Fruit fly (Drosophila melanogaster) whole organism, embryonic: ENCODE data around the gene osp.

ENCODE experiments used
- CG11456 ChIP-seq: fragments of 200-800 bp; sonication (Bioruptor generic); IDR thresholded peaks from 3 replicates; pipeline ENCODE4 v1.3.6; 2022; ENCODE audit warnings: missing biosample characterization, missing genetic modification characterization
- CG11696 ChIP-seq: fragments of 200-800 bp; sonication (Bioruptor generic); IDR thresholded peaks from 2 replicates; pipeline ENCODE4 v1.3.6; 2022; ENCODE audit warnings: missing biosample characterization, missing genetic modification characterization
- CG12219 ChIP-seq: fragments of 200-800 bp; sonication (Bioruptor generic); optimal IDR thresholded peaks from 3 replicates; lab custom pipeline; 2018; ENCODE audit warnings: missing biosample characterization, mild to moderate bottlenecking, missing genetic modification characterization
- CG13123 ChIP-seq: fragments of 200-800 bp; sonication (Bioruptor generic); optimal IDR thresholded peaks from 2 replicates; lab custom pipeline; 2016; ENCODE audit warnings: missing biosample characterization, missing genetic modification characterization
- CG13287 ChIP-seq: fragments of 200-800 bp; sonication (Bioruptor generic); IDR thresholded peaks from 2 replicates; pipeline ENCODE4 v1.3.6; 2022; ENCODE audit warnings: missing biosample characterization, missing genetic modification characterization; ENCODE audit not compliant: partially characterized antibody
- CG14441 ChIP-seq: fragments of 200-800 bp; sonication (Bioruptor generic); IDR thresholded peaks from 2 replicates; pipeline ENCODE4 v1.3.6; 2022; ENCODE audit warnings: missing biosample characterization, missing genetic modification characterization
- CG14860 ChIP-seq: fragments of 200-800 bp; sonication (Bioruptor generic); IDR thresholded peaks from 3 replicates; pipeline ENCODE4 v1.3.6; 2022; ENCODE audit warnings: missing biosample characterization, missing genetic modification characterization; ENCODE audit not compliant: partially characterized antibody
- CG15011 ChIP-seq: fragments of 200-800 bp; sonication (Bioruptor generic); optimal IDR thresholded peaks from 3 replicates; lab custom pipeline; 2018; ENCODE audit warnings: missing biosample characterization, mild to moderate bottlenecking, missing genetic modification characterization
- CG1603 ChIP-seq: fragments of 200-800 bp; sonication (Bioruptor generic); optimal IDR thresholded peaks from 2 replicates; lab custom pipeline; 2019; ENCODE audit warnings: missing biosample characterization, mild to moderate bottlenecking, missing genetic modification characterization, moderate library complexity
- CG17385 ChIP-seq: fragments of 200-800 bp; sonication (Bioruptor generic); optimal IDR thresholded peaks from 3 replicates; lab custom pipeline; 2018; ENCODE audit warnings: missing biosample characterization, mild to moderate bottlenecking, missing genetic modification characterization
- CG1792 ChIP-seq: fragments of 200-800 bp; sonication (Bioruptor generic); optimal IDR thresholded peaks from 2 replicates; lab custom pipeline; 2016; ENCODE audit warnings: missing biosample characterization, missing genetic modification characterization
- CG18262 ChIP-seq: fragments of 200-800 bp; optimal IDR thresholded peaks from 3 replicates; lab custom pipeline; 2019; ENCODE audit warnings: missing biosample characterization, mild to moderate bottlenecking, missing genetic modification characterization, moderate library complexity
- CG1832 ChIP-seq: fragments of 200-800 bp; sonication (Bioruptor generic); optimal IDR thresholded peaks from 2 replicates; lab custom pipeline; 2017; ENCODE audit warnings: missing biosample characterization, mild to moderate bottlenecking, missing genetic modification characterization, inconsistent platforms
- CG2129 ChIP-seq: fragments of 200-800 bp; sonication (Bioruptor generic); IDR thresholded peaks from 2 replicates; pipeline ENCODE4 v1.3.6; 2022; ENCODE audit warnings: missing biosample characterization, missing genetic modification characterization; ENCODE audit not compliant: partially characterized antibody
- CG2199 ChIP-seq: fragments of 200-800 bp; sonication (Bioruptor generic); IDR thresholded peaks from 3 replicates; pipeline ENCODE4 v1.3.6; 2022; ENCODE audit warnings: missing biosample characterization, missing genetic modification characterization
- CG33213 ChIP-seq: fragments of 200-800 bp; sonication (Bioruptor generic); optimal IDR thresholded peaks from 3 replicates; lab custom pipeline; 2016; ENCODE audit warnings: missing biosample characterization, missing genetic modification characterization
- CG4854 ChIP-seq: fragments of 200-800 bp; sonication (Bioruptor generic); optimal IDR thresholded peaks from 2 replicates; lab custom pipeline; 2016; ENCODE audit warnings: missing biosample characterization, missing genetic modification characterization, inconsistent platforms
- CG6813 ChIP-seq: fragments of 200-800 bp; sonication (Bioruptor generic); optimal IDR thresholded peaks from 2 replicates; lab custom pipeline; 2017; ENCODE audit warnings: missing biosample characterization, missing genetic modification characterization, mild to moderate bottlenecking, moderate library complexity, missing genetic modification reagents
- CG7357 ChIP-seq: fragments of 200-800 bp; sonication (Bioruptor generic); IDR thresholded peaks from 3 replicates; pipeline ENCODE4 v1.3.6; 2022; ENCODE audit warnings: missing biosample characterization, missing genetic modification characterization
- CG7928 ChIP-seq: fragments of 200-800 bp; sonication (Bioruptor generic); optimal IDR thresholded peaks from 2 replicates; lab custom pipeline; 2017; ENCODE audit warnings: missing biosample characterization, mild to moderate bottlenecking, missing genetic modification characterization
- Hey ChIP-seq: fragments of 200-800 bp; sonication (Bioruptor generic); optimal IDR thresholded peaks from 3 replicates; lab custom pipeline; 2018; ENCODE audit warnings: missing biosample characterization, mild to moderate bottlenecking, missing genetic modification characterization
- HmgD ChIP-seq: fragments of 200-800 bp; sonication (Bioruptor generic); optimal IDR thresholded peaks from 3 replicates; lab custom pipeline; 2016; ENCODE audit warnings: missing biosample characterization, missing genetic modification characterization
- Kr ChIP-seq: fragments of 200-800 bp; sonication (Bioruptor generic); optimal IDR thresholded peaks from 2 replicates; lab custom pipeline; 2017; ENCODE audit warnings: missing biosample characterization, mild to moderate bottlenecking, missing genetic modification characterization
- Meics ChIP-seq: fragments of 200-800 bp; sonication (Bioruptor generic); optimal IDR thresholded peaks from 2 replicates; lab custom pipeline; 2017; ENCODE audit warnings: missing biosample characterization, mild to moderate bottlenecking, missing genetic modification characterization
- NC2β ChIP-seq: fragments of 200-800 bp; sonication (Bioruptor generic); optimal IDR thresholded peaks from 2 replicates; lab custom pipeline; 2016; ENCODE audit warnings: missing biosample characterization, missing genetic modification characterization
- NK7.1 ChIP-seq: fragments of 200-800 bp; sonication (Bioruptor generic); optimal IDR thresholded peaks from 3 replicates; lab custom pipeline; 2016; ENCODE audit warnings: missing biosample characterization, missing genetic modification characterization
- Poxn ChIP-seq: fragments of 200-800 bp; sonication (Bioruptor generic); IDR thresholded peaks from 2 replicates; pipeline ENCODE4 v1.3.6; 2022; ENCODE audit warnings: missing biosample characterization, missing genetic modification characterization
- Ravus ChIP-seq: fragments of 200-800 bp; sonication (Bioruptor generic); IDR thresholded peaks from 2 replicates; pipeline ENCODE4 v1.3.6; 2022; ENCODE audit warnings: missing biosample characterization, missing genetic modification characterization
- Rfx ChIP-seq: fragments of 200-800 bp; sonication (Bioruptor generic); IDR thresholded peaks from 2 replicates; pipeline ENCODE4 v1.3.6; 2022; ENCODE audit warnings: missing biosample characterization, missing genetic modification characterization
- Sin3A ChIP-seq: fragments of >200 bp; optimal IDR thresholded peaks from 2 replicates; lab custom pipeline; 2018
- al ChIP-seq: fragments of 200-800 bp; sonication (Bioruptor generic); IDR thresholded peaks from 2 replicates; pipeline ENCODE4 v1.3.6; 2022; ENCODE audit warnings: missing biosample characterization, missing genetic modification characterization
- bcd ChIP-seq: fragments of 200-800 bp; sonication (Bioruptor generic); optimal IDR thresholded peaks from 2 replicates; lab custom pipeline; 2017; ENCODE audit warnings: missing biosample characterization, mild to moderate bottlenecking, missing genetic modification characterization
- btn ChIP-seq: fragments of 200-800 bp; sonication (Bioruptor generic); optimal IDR thresholded peaks from 2 replicates; lab custom pipeline; 2016; ENCODE audit warnings: missing biosample characterization, missing genetic modification characterization
- chif ChIP-seq, 2 experiments: fragments of 200-800 bp; sonication (Bioruptor generic); optimal IDR thresholded peaks; 3 replicates each; lab custom pipeline; 2016; ENCODE audit warnings: missing biosample characterization in 2 of 2, missing genetic modification characterization in 2 of 2
- crc ChIP-seq: fragments of 200-800 bp; sonication (Bioruptor generic); optimal IDR thresholded peaks from 2 replicates; lab custom pipeline; 2016; ENCODE audit warnings: missing biosample characterization, missing genetic modification characterization
- dmrt99B ChIP-seq: fragments of 200-800 bp; sonication (Bioruptor generic); optimal IDR thresholded peaks from 2 replicates; lab custom pipeline; 2018; ENCODE audit warnings: missing biosample characterization, mild to moderate bottlenecking, missing genetic modification characterization, moderate library complexity
- hb ChIP-seq: fragments of 200-800 bp; sonication (Bioruptor generic); IDR thresholded peaks from 3 replicates; pipeline ENCODE4 v1.3.6; 2022; ENCODE audit warnings: missing biosample characterization, missing genetic modification characterization; ENCODE audit not compliant: partially characterized antibody
- her ChIP-seq: fragments of 200-800 bp; sonication (Bioruptor generic); optimal IDR thresholded peaks from 2 replicates; lab custom pipeline; 2016; ENCODE audit warnings: missing biosample characterization, missing genetic modification characterization
- hkb ChIP-seq, 2 experiments: fragments of 200-800 bp in 1 of 2; fragments of >200 bp in 1 of 2; sonication (Bioruptor generic) in 1 of 2; IDR thresholded peaks in 1 of 2; optimal IDR thresholded peaks in 1 of 2; 2 replicates each; pipeline versions ENCODE4 v1.3.6 to Lab custom; 2017 to 2022; ENCODE audit warnings: missing biosample characterization in 1 of 2, missing genetic modification characterization in 1 of 2
- klu ChIP-seq: fragments of 200-800 bp; sonication (Bioruptor generic); IDR thresholded peaks from 2 replicates; pipeline ENCODE4 v1.3.6; 2022; ENCODE audit warnings: missing biosample characterization, missing genetic modification characterization
- kni ChIP-seq: fragments of 200-800 bp; sonication (Bioruptor generic); optimal IDR thresholded peaks from 3 replicates; lab custom pipeline; 2017; ENCODE audit warnings: mild to moderate bottlenecking, missing biosample characterization, missing genetic modification reagents, missing genetic modification characterization
- org-1 ChIP-seq: fragments of 200-800 bp; sonication (Bioruptor generic); optimal IDR thresholded peaks from 2 replicates; lab custom pipeline; 2017; ENCODE audit warnings: missing biosample characterization, missing genetic modification characterization
- schlank ChIP-seq: fragments of 200-800 bp; sonication (Bioruptor generic); optimal IDR thresholded peaks from 2 replicates; lab custom pipeline; 2018; ENCODE audit warnings: missing biosample characterization, mild to moderate bottlenecking, missing genetic modification characterization
- sug ChIP-seq: fragments of 200-800 bp; optimal IDR thresholded peaks from 2 replicates; lab custom pipeline; 2019; ENCODE audit warnings: missing biosample characterization, mild to moderate bottlenecking, missing genetic modification characterization, moderate library complexity
- tll ChIP-seq, 2 experiments: fragments of 200-800 bp in 1 of 2; fragments of >200 bp in 1 of 2; sonication (Bioruptor generic) in 1 of 2; optimal IDR thresholded peaks; 2 replicates each; lab custom pipeline; 2017 to 2019; ENCODE audit warnings: missing biosample characterization in 2 of 2, missing genetic modification characterization in 2 of 2, mild to moderate bottlenecking in 1 of 2, moderate library complexity in 1 of 2
- tup ChIP-seq: fragments of 200-800 bp; sonication (Bioruptor generic); optimal IDR thresholded peaks from 2 replicates; lab custom pipeline; 2016; ENCODE audit warnings: missing biosample characterization, mild to moderate bottlenecking, missing genetic modification characterization, moderate library complexity
- twi ChIP-seq: fragments of 200-800 bp; optimal IDR thresholded peaks from 2 replicates; lab custom pipeline; 2019; ENCODE audit warnings: missing biosample characterization, mild to moderate bottlenecking, missing genetic modification characterization, moderate library complexity
- tx ChIP-seq: fragments of 200-800 bp; sonication (Bioruptor generic); optimal IDR thresholded peaks from 2 replicates; lab custom pipeline; 2016; ENCODE audit warnings: missing biosample characterization, missing genetic modification characterization

The osp gene

DNA sequence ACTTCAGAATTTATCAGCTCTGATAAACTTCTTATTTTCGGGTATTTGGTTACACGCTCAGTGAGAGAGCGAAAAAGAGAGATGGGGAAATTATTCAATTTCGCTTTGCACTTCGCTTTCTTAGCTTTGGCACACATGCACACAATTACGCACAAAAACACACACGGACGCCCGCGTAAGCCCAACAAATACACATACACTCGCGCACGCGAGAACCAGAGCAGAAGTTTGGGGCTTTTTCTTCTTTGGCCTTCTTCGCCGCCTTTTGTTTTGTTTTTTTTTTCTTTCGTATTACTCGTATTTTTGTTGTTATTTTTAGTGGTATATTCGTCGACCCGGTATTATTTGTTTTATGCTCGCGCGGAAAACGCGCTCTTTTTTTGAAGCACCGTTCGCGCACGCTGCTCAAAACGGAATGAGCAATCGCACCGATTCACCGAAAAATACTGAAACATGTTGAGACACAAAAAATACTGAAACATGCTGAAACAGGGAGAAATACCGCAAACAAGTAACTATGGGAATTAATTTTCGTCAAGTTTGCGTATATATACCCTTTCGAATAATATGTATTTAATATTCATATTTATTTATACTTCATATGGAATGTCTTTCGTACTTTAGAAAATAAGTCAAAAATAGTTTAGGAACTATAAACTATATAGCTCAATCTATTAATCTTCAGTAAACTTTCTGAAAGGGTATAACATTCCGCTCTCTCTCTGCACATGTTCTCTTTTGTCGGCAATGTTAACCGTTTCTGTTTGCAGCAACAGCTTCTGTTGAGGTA, at the start of gene osp (continued):
- TF ChIP-seq btn (GFP tag; lab: Kevin White, UChicago) (peak; percentile 18), Ravus (GFP tag; lab: Robert Waterston, UW) (peak; percentile 95), CG14441 (GFP tag; lab: Robert Waterston, UW) (peak; percentile 98), hb (GFP tag; lab: Robert Waterston, UW) (no peak), CG11696 (GFP tag; lab: Robert Waterston, UW) (peak; percentile 96), CG6813 (GFP tag; lab: Kevin White, UChicago) (peak; percentile 97), crc (GFP tag; lab: Kevin White, UChicago) (peak; percentile 27), dmrt99B (tag; lab: Kevin White, UChicago) (peak; percentile 99), tll (GFP tag; optimal IDR thresholded peaks at IDR 0.05; lab: Kevin White, UChicago) (peak in 1 of 2 experiments; percentile 81), Kr (GFP tag; lab: Kevin White, UChicago) (peak; percentile 13), CG7357 (GFP tag; lab: Robert Waterston, UW) (peak; percentile 93), CG7928 (GFP tag; lab: Kevin White, UChicago) (peak; percentile 74), NK7.1 (GFP tag; lab: Kevin White, UChicago) (peak; percentile 72), HmgD (peak; percentile 53), hkb (optimal IDR thresholded peaks at IDR 0.05; lab: Kevin White, UChicago) (peak; percentile 49), hkb (GFP tag; IDR thresholded peaks at IDR 0.05; lab: Robert Waterston, UW) (peak; percentile 100), CG1792 (GFP tag; lab: Kevin White, UChicago) (peak; percentile 70), klu (GFP tag; lab: Robert Waterston, UW) (peak; percentile 95), her (GFP tag; lab: Kevin White, UChicago) (peak; percentile 35), CG15011 (GFP tag; lab: Kevin White, UChicago) (peak; percentile 97), chif (GFP tag; optimal IDR thresholded peaks at IDR 0.05; lab: Kevin White, UChicago) (peak; percentile 50 to 79), Meics (GFP tag; lab: Kevin White, UChicago) (peak; percentile 98), Sin3A (no peak), CG13287 (GFP tag; lab: Robert Waterston, UW) (peak; percentile 59; the same call in 1 of the 2 replicates), twi (peak; percentile 96), CG17385 (GFP tag; lab: Kevin White, UChicago) (peak; percentile 98), Rfx (peak; percentile 99), CG12219 (GFP tag; lab: Kevin White, UChicago) (peak; percentile 97), CG33213 (peak; percentile 76), tx (GFP tag; lab: Kevin White, UChicago) (peak; percentile 72), CG4854 (GFP tag; lab: Kevin White, UChicago) (peak; percentile 89), org-1 (GFP tag; lab: Kevin White, UChicago) (peak; percentile 97), CG2199 (GFP tag; lab: Robert Waterston, UW) (peak; percentile 92), Poxn (GFP tag; lab: Robert Waterston, UW) (peak; percentile 91), CG18262 (tag; lab: Kevin White, UChicago) (peak; percentile 99), al (GFP tag; lab: Robert Waterston, UW) (peak; percentile 97), Hey (tag; lab: Kevin White, UChicago) (peak; percentile 66), NC2β (GFP tag; lab: Kevin White, UChicago) (peak; percentile 77), sug (tag; lab: Kevin White, UChicago) (peak; percentile 97), CG1603 (peak; percentile 95), CG2129 (no peak), tup (GFP tag; lab: Kevin White, UChicago) (peak; percentile 89), CG11456 (GFP tag; lab: Robert Waterston, UW) (peak; percentile 98), CG14860 (no peak), kni (GFP tag; lab: Kevin White, UChicago) (peak; percentile 40), schlank (tag; lab: Kevin White, UChicago) (peak; percentile 94), bcd (GFP tag; lab: Kevin White, UChicago) (peak; percentile 98), CG1832 (GFP tag; lab: Kevin White, UChicago) (no peak), CG13123 (GFP tag; lab: Kevin White, UChicago) (peak; percentile 92)
